Worm (Caenorhabditis elegans): ENCODE measurements around the gene ssup-72.

ssup-72 gene

DNA sequence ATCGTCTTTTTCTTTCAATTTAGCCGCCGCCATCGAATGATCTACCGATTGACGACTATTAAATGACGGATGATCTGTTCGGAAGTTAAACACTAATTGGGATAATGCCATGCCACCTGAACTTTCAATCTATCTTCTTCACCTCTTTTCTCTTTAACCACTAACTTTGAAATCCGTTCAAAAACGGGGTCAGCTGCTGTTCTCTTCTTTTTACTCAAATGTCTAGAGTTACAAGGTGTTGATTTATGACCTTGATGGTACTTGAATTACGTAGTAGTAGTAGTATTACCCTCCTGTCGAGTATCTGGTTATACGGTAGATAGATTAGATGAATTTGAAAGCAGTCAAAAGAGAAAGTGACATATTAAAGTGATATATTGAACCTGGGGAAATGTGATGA lies 44.7 kb downstream of the ssup-72 start (continued):
- TF ChIP-seq nhr-76 (tag; optimal IDR thresholded peaks at IDR 0.05): no peak
- TF ChIP-seq ztf-4 (tag; optimal IDR thresholded peaks at IDR 0.05): no peak
- TF ChIP-seq egl-13 (tag; optimal IDR thresholded peaks at IDR 0.05): no peak
- peak; percentile 88 for TF ChIP-seq blmp-1 (tag; optimal IDR thresholded peaks at IDR 0.05)
- peak; percentile 37 for TF ChIP-seq grh-1 (GFP tag; IDR thresholded peaks at IDR 0.05)
- TF ChIP-seq dsc-1 (tag; optimal IDR thresholded peaks at IDR 0.05): no peak
- TF ChIP-seq ceh-88 (GFP tag; IDR thresholded peaks at IDR 0.05): no peak
- TF ChIP-seq mab-9 (GFP tag; IDR thresholded peaks at IDR 0.05): no peak
- TF ChIP-seq pax-3 (tag; optimal IDR thresholded peaks at IDR 0.05): no peak
- TF ChIP-seq sup-37 (GFP tag; optimal IDR thresholded peaks at IDR 0.05): no peak
- TF ChIP-seq mdl-1 (tag; optimal IDR thresholded peaks at IDR 0.05): no peak
- no peak for TF ChIP-seq isw-1 (GFP tag; IDR thresholded peaks at IDR 0.05)
- TF ChIP-seq fos-1 (tag; optimal IDR thresholded peaks at IDR 0.05): no peak
- TF ChIP-seq snu-23 (GFP tag; optimal IDR thresholded peaks at IDR 0.05): peak; percentile 37
- peak; percentile 78 for TF ChIP-seq lin-14 (GFP tag; optimal IDR thresholded peaks at IDR 0.05)
- no peak for TF ChIP-seq nhr-84 (tag; optimal IDR thresholded peaks at IDR 0.05)
- TF ChIP-seq unc-30 (tag; optimal IDR thresholded peaks at IDR 0.05): no peak
- TF ChIP-seq nhr-85 (tag): peak; percentile 96
- no peak for TF ChIP-seq fkh-4 (tag; optimal IDR thresholded peaks at IDR 0.05; ENCODE audit: borderline replicate concordance)
- no peak for TF ChIP-seq tbx-2 (tag; optimal IDR thresholded peaks at IDR 0.05)
- peak; percentile 51 for TF ChIP-seq mep-1 (tag; optimal IDR thresholded peaks at IDR 0.05)
- peak; percentile 47 for TF ChIP-seq unc-130 (tag; optimal IDR thresholded peaks at IDR 0.05)
- TF ChIP-seq C04F5.9 (tag; optimal IDR thresholded peaks at IDR 0.05): no peak
- no peak for TF ChIP-seq unc-62 (GFP tag; optimal IDR thresholded peaks at IDR 0.05)
- peak; percentile 33 for TF ChIP-seq nhr-71 (tag; optimal IDR thresholded peaks at IDR 0.05)
- no peak for TF ChIP-seq jun-1 (tag; optimal IDR thresholded peaks at IDR 0.05)
- TF ChIP-seq hlh-17 (GFP tag; optimal IDR thresholded peaks at IDR 0.05; ENCODE audit: borderline replicate concordance): no peak
- no peak for TF ChIP-seq ceh-82 (tag; optimal IDR thresholded peaks at IDR 0.05)
- TF ChIP-seq ceh-90 (tag; optimal IDR thresholded peaks at IDR 0.05): no peak
- peak; percentile 8 for TF ChIP-seq nhr-77 (tag; optimal IDR thresholded peaks at IDR 0.05)
- TF ChIP-seq zip-4 (GFP tag; optimal IDR thresholded peaks at IDR 0.05): no peak
- TF ChIP-seq irx-1 (tag; optimal IDR thresholded peaks at IDR 0.05): peak; percentile 31
- TF ChIP-seq ces-1 (GFP tag; optimal IDR thresholded peaks at IDR 0.05): no peak

DNA sequence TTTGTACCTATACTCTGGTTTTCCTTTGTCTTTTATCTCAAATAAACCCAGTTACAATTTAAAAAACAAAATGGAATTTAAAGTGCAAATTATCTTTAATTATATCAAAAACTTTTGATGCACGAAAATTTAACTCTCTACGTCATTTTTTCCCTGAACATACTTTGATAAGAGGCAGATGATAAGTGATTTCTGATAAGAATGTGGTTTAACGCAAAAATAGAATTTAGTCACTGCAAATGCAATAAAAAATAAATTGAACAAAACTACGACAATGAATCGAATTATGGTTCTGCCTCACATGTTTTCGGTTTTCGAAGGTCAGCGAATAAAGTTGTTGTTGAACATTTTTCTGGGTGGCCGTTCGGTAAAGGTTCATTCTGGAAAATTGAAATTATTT lies 45.4 kb downstream of the ssup-72 start:
- TF ChIP-seq tlp-1 (tag; optimal IDR thresholded peaks at IDR 0.05): peak; percentile 72
- TF ChIP-seq hlh-17 (GFP tag; optimal IDR thresholded peaks at IDR 0.05; ENCODE audit: borderline replicate concordance): no peak
- peak in 3 of 6 experiments; percentile 4 to 50 (median 33) for TF ChIP-seq elt-3 (tag; optimal IDR thresholded peaks at IDR 0.05)
- peak; percentile 80 for TF ChIP-seq elt-2 (tag; optimal IDR thresholded peaks at IDR 0.05)
- peak; percentile 44 for TF ChIP-seq nhr-20 (tag; optimal IDR thresholded peaks at IDR 0.05)

DNA sequence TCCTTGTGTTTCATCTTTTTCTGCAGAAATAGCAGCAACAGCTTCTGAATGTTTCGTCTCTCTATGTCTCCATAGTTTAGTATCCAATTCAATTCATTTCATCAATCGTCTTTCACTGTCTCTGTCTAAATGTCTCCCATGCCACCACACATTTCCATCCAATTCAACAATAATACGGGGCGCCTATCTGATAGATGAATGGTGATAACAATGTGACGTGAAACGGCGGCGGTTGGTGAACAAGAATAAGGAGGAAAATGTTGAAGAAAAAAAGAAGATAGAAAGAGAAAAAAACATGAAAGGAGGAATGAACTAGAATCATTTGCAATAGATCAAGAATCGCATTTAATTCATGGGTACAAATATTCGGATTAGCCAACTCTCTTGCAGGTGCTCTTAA lies 45.9 kb downstream of the ssup-72 start:
- TF ChIP-seq pqm-1 (tag; optimal IDR thresholded peaks at IDR 0.05) (no peak), unc-98 (GFP tag; IDR thresholded peaks at IDR 0.05) (no peak), mep-1 (tag; optimal IDR thresholded peaks at IDR 0.05) (peak; percentile 69), lin-15B (tag; optimal IDR thresholded peaks at IDR 0.05) (no peak), nhr-20 (tag; optimal IDR thresholded peaks at IDR 0.05) (peak; percentile 81), zip-4 (GFP tag; optimal IDR thresholded peaks at IDR 0.05) (no peak), irx-1 (tag; optimal IDR thresholded peaks at IDR 0.05) (no peak), elt-3 (tag; optimal IDR thresholded peaks at IDR 0.05) (peak; percentile 14 to 89 (median 58)), fkh-8 (tag; optimal IDR thresholded peaks at IDR 0.05) (no peak), blmp-1 (tag; optimal IDR thresholded peaks at IDR 0.05) (peak; percentile 94), swsn-7 (tag; optimal IDR thresholded peaks at IDR 0.05) (peak; percentile 19), sptf-1 (tag; optimal IDR thresholded peaks at IDR 0.05) (no peak), rnt-1 (tag; optimal IDR thresholded peaks at IDR 0.05) (peak; percentile 87), ceh-90 (tag; optimal IDR thresholded peaks at IDR 0.05) (no peak), egl-27 (tag; optimal IDR thresholded peaks at IDR 0.05) (peak; percentile 62 to 64), alr-1 (tag; optimal IDR thresholded peaks at IDR 0.05; ENCODE audit: borderline replicate concordance) (no peak), lin-39 (tag; optimal IDR thresholded peaks at IDR 0.05) (no peak), nhr-84 (tag; optimal IDR thresholded peaks at IDR 0.05) (no peak), nhr-90 (tag; optimal IDR thresholded peaks at IDR 0.05; ENCODE audit: poor library complexity) (peak; percentile 13), dpl-1 (GFP tag; optimal IDR thresholded peaks at IDR 0.05) (peak in 2 of 3 experiments; percentile 7 to 10), ceh-82 (tag; optimal IDR thresholded peaks at IDR 0.05) (peak in 1 of 3 experiments; percentile 17), ets-5 (GFP tag; IDR thresholded peaks at IDR 0.05) (no peak)
